Fruit fly (Drosophila melanogaster): ENCODE data around the gene mof.

mof gene

DNA sequence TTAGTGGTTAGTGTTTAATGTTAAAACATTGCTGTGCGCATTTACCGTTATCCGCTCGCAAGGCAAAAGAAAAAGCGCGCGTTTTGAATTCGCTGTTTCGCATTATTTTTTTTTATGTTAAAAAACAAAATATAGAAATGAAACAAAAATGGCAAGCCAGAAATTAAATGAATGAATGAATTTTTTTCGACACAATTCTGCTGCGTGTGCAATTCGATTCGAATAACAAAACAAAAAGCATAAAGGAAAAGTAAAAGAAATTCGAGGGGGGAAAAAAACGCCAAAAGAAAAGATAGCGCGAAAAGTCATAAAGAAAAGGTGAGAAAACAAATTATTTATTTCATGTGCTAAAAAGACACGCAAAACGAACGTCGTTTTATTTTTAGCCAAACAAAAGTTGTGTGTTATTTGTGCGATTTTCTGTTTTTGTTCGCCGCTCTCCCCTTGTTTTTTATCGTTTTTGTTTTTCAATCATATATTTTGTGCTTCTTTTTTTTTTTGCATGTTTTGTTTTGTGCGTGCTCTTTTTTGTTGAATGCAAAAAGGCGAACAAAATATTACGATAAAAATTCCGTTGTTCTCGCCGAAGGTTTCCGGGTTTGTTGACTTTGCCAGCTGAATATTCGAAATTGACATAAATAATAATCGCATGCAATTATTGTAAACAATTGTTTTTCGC, 40.8 kb upstream of the mof start:
- TF ChIP-seq tj (GFP tag; optimal IDR thresholded peaks at IDR 0.05): peak; percentile 91
- no peak for TF ChIP-seq kay (GFP tag; ENCODE audit: borderline replicate concordance)

- TF ChIP-seq cic (GFP tag; optimal IDR thresholded peaks at IDR 0.05) (peak; percentile 23), CG33017 (tag; optimal IDR thresholded peaks at IDR 0.05) (no peak), CG14711 (tag; optimal IDR thresholded peaks at IDR 0.05) (no peak), toe (GFP tag; optimal IDR thresholded peaks at IDR 0.05) (no peak), Crg-1 (GFP tag; optimal IDR thresholded peaks at IDR 0.05) (peak; percentile 56), kay (GFP tag; ENCODE audit: borderline replicate concordance) (no peak), CG7045 (GFP tag; optimal IDR thresholded peaks at IDR 0.05) (no peak), CG5204 (GFP tag; optimal IDR thresholded peaks at IDR 0.05) (no peak), CG7101 (tag; optimal IDR thresholded peaks at IDR 0.05) (peak; percentile 47), CG12768 (GFP tag; optimal IDR thresholded peaks at IDR 0.05) (no peak), CG1620 (GFP tag; optimal IDR thresholded peaks at IDR 0.05) (peak; percentile 40), bab1 (GFP tag; optimal IDR thresholded peaks at IDR 0.05) (peak; percentile 52), pad (GFP tag; optimal IDR thresholded peaks at IDR 0.05) (peak; percentile 20), tj (GFP tag; optimal IDR thresholded peaks at IDR 0.05) (no peak), Clk (GFP tag; optimal IDR thresholded peaks at IDR 0.05) (no peak), ovo (GFP tag; optimal IDR thresholded peaks at IDR 0.05) (no peak), CG11617 (GFP tag; optimal IDR thresholded peaks at IDR 0.05) (no peak), Mnt (GFP tag; optimal IDR thresholded peaks at IDR 0.05) (peak; percentile 21), cnc (optimal IDR thresholded peaks at IDR 0.05) (no peak), Hr96 (GFP tag; optimal IDR thresholded peaks at IDR 0.05) (no peak)
Measured at dm6 chrX:5916494-5917309, 40.0 kb upstream of the mof start, which contains the start of the genes Shmt and CG3726. Gene Shmt (minus strand): TSS chrX:5916797. Gene CG3726 (plus strand): TSS chrX:5917097.

DNA sequence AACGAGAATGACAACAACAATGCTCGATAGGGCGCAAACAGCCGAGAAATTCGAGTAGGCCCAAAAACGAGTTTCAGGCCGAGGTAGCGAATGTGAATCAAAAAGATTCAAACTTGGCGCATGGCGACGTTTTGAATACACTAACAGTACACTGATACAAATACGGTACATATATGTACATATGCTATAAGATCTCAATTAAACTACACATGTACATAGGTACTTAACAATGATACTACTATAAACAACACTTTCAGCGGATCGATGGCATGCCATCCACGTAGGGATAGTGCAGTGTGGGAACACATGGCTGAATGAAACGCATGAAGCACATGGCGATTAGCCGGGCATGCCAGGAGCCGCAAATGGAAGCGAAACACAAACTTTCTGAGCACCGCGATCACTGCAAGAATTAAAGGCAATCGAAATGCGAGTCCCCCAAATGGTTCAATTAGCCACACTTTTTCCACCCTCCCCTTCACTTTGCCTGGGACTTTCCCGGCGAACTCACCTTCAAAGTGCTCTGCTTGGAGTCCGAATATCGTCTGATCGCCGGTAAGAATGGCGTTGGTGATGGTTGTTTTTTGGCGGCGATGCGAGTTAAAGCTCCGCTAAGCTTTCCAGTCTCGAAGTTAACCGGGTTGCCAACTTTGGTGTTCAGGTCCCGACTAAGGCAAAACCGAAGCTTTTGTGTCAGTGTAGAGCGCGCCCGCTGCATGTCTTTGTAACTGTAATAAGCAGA, 39.3 kb upstream of the mof start:
- TF ChIP-seq Clk (GFP tag; optimal IDR thresholded peaks at IDR 0.05) (no peak), bab1 (GFP tag; optimal IDR thresholded peaks at IDR 0.05) (peak; percentile 83), CG7045 (GFP tag; optimal IDR thresholded peaks at IDR 0.05) (no peak), toe (GFP tag; optimal IDR thresholded peaks at IDR 0.05) (no peak), CG5204 (GFP tag; optimal IDR thresholded peaks at IDR 0.05) (no peak), tj (GFP tag; optimal IDR thresholded peaks at IDR 0.05) (no peak), CG12768 (GFP tag; optimal IDR thresholded peaks at IDR 0.05) (no peak), Crg-1 (GFP tag; optimal IDR thresholded peaks at IDR 0.05) (no peak), pad (GFP tag; optimal IDR thresholded peaks at IDR 0.05) (no peak), CG14711 (tag; optimal IDR thresholded peaks at IDR 0.05) (peak; percentile 40), CG33017 (tag; optimal IDR thresholded peaks at IDR 0.05) (no peak), Hr96 (GFP tag; optimal IDR thresholded peaks at IDR 0.05) (no peak), ovo (GFP tag; optimal IDR thresholded peaks at IDR 0.05) (no peak), cic (GFP tag; optimal IDR thresholded peaks at IDR 0.05) (peak; percentile 6), kay (GFP tag; ENCODE audit: borderline replicate concordance) (no peak), cnc (optimal IDR thresholded peaks at IDR 0.05) (no peak), CG1620 (GFP tag; optimal IDR thresholded peaks at IDR 0.05) (no peak), CG11617 (GFP tag; optimal IDR thresholded peaks at IDR 0.05) (no peak), Mnt (GFP tag; optimal IDR thresholded peaks at IDR 0.05) (peak; percentile 88), CG7101 (tag; optimal IDR thresholded peaks at IDR 0.05) (no peak)

dm6 chrX:5914992-5915751, 38.5 kb upstream of the mof start:
- TF ChIP-seq CG14711 (tag; optimal IDR thresholded peaks at IDR 0.05) (no peak), tj (GFP tag; optimal IDR thresholded peaks at IDR 0.05) (peak; percentile 7), cic (GFP tag; optimal IDR thresholded peaks at IDR 0.05) (peak; percentile 61), CG1620 (GFP tag; optimal IDR thresholded peaks at IDR 0.05) (peak; percentile 2), cnc (optimal IDR thresholded peaks at IDR 0.05) (no peak), CG12768 (GFP tag; optimal IDR thresholded peaks at IDR 0.05) (no peak)

dm6 chrX:5907916-5908315, 31.3 kb upstream of the mof start, which contains the start of gene CG12236:
Gene CG12236 (plus strand): TSS chrX:5908135.
- TF ChIP-seq Hr96 (GFP tag; optimal IDR thresholded peaks at IDR 0.05) (no peak), bab1 (GFP tag; optimal IDR thresholded peaks at IDR 0.05) (peak; percentile 85), Crg-1 (GFP tag; optimal IDR thresholded peaks at IDR 0.05) (peak; percentile 55), tj (GFP tag; optimal IDR thresholded peaks at IDR 0.05) (peak; percentile 32), CG12768 (GFP tag; optimal IDR thresholded peaks at IDR 0.05) (peak; percentile 50), CG1620 (GFP tag; optimal IDR thresholded peaks at IDR 0.05) (peak; percentile 82), cic (GFP tag; optimal IDR thresholded peaks at IDR 0.05) (peak; percentile 16), Clk (GFP tag; optimal IDR thresholded peaks at IDR 0.05) (no peak), cnc (optimal IDR thresholded peaks at IDR 0.05) (no peak), ovo (GFP tag; optimal IDR thresholded peaks at IDR 0.05) (peak; percentile 27), CG14711 (tag; optimal IDR thresholded peaks at IDR 0.05) (peak; percentile 63), toe (GFP tag; optimal IDR thresholded peaks at IDR 0.05) (no peak), CG33017 (tag; optimal IDR thresholded peaks at IDR 0.05) (no peak), CG11617 (GFP tag; optimal IDR thresholded peaks at IDR 0.05) (peak; percentile 63), Mnt (GFP tag; optimal IDR thresholded peaks at IDR 0.05) (peak; percentile 64), pad (GFP tag; optimal IDR thresholded peaks at IDR 0.05) (peak; percentile 64), CG7101 (tag; optimal IDR thresholded peaks at IDR 0.05) (peak; percentile 65), kay (GFP tag; ENCODE audit: borderline replicate concordance) (no peak), CG5204 (GFP tag; optimal IDR thresholded peaks at IDR 0.05) (no peak), CG7045 (GFP tag; optimal IDR thresholded peaks at IDR 0.05) (no peak)

All from whole organism, adult.